Worm (Caenorhabditis elegans) whole organism, L4 larva: ENCODE measurements around the gene C10A4.9.

ENCODE experiments used
- F10B5.3 ChIP-seq: sonication (generic microtip); optimal IDR thresholded peaks from 2 replicates; lab custom pipeline; 2016; ENCODE audit warnings: mild to moderate bottlenecking, missing genetic modification characterization, missing compliant biosample characterization
- F26F4.8 ChIP-seq: fragments of 200-800 bp; sonication (Bioruptor generic); conservative IDR thresholded peaks from 2 replicates; pipeline ENCODE4 v1.3.6; 2022; ENCODE audit warnings: missing genetic modification characterization, missing compliant biosample characterization
- F44E2.7 ChIP-seq: fragments of 200-800 bp; sonication (Bioruptor generic); IDR thresholded peaks from 2 replicates; pipeline ENCODE4 v2.1.2; 2022; ENCODE audit warnings: missing genetic modification characterization, missing compliant biosample characterization
- R02D3.7 ChIP-seq: fragments of 150-350 bp; sonication (generic microtip); optimal IDR thresholded peaks from 3 replicates; lab custom pipeline; 2014; ENCODE audit warnings: missing biosample characterization, missing genetic modification characterization
- ZK546.5 ChIP-seq, 2 experiments: sonication (generic microtip); optimal IDR thresholded peaks; 2 replicates each; lab custom pipeline; 2017; ENCODE audit warnings: missing biosample characterization in 2 of 2, missing genetic modification characterization in 2 of 2
- attf-4 ChIP-seq: sonication (generic microtip); optimal IDR thresholded peaks from 3 replicates; lab custom pipeline; 2017; ENCODE audit warnings: missing biosample characterization, missing genetic modification characterization
- ceh-20 ChIP-seq: fragments of 200-800 bp; sonication (Bioruptor generic); IDR thresholded peaks from 2 replicates; pipeline ENCODE4 v1.3.6; 2022; ENCODE audit warnings: missing genetic modification reagents, missing genetic modification characterization, missing compliant biosample characterization
- ceh-32 ChIP-seq: sonication (generic microtip); optimal IDR thresholded peaks from 2 replicates; lab custom pipeline; 2016; ENCODE audit warnings: mild to moderate bottlenecking, missing genetic modification characterization, missing compliant biosample characterization; ENCODE audit not compliant: poor library complexity
- ctbp-1 ChIP-seq: fragments of 200-800 bp; sonication (Bioruptor generic); IDR thresholded peaks from 2 replicates; pipeline ENCODE4 v1.3.6; 2022; ENCODE audit warnings: missing genetic modification reagents, missing genetic modification characterization, missing compliant biosample characterization
- daf-12 ChIP-seq: fragments of 150-350 bp; optimal IDR thresholded peaks from 2 replicates; lab custom pipeline; 2014; ENCODE audit warnings: missing biosample characterization, missing genetic modification reagents, missing genetic modification characterization
- daf-16 ChIP-seq, 3 experiments: sonication (generic microtip); optimal IDR thresholded peaks; 2 replicates each; lab custom pipeline; 2016 to 2017; ENCODE audit warnings: missing genetic modification characterization in 3 of 3, missing genetic modification reagents in 3 of 3, mild to moderate bottlenecking in 2 of 3, missing compliant biosample characterization in 2 of 3, missing biosample characterization in 1 of 3, moderate library complexity in 1 of 3
- daf-8 ChIP-seq: fragments of 200-800 bp; sonication (Bioruptor generic); IDR thresholded peaks from 2 replicates; pipeline ENCODE4 v1.3.6; 2022; ENCODE audit warnings: missing genetic modification characterization, missing compliant biosample characterization
- duxl-1 ChIP-seq: sonication (generic microtip); optimal IDR thresholded peaks from 2 replicates; lab custom pipeline; 2016; ENCODE audit warnings: mild to moderate bottlenecking, missing genetic modification characterization, moderate library complexity, missing compliant biosample characterization; ENCODE audit not compliant: poor library complexity
- dve-1 ChIP-seq: sonication (generic microtip); optimal IDR thresholded peaks from 2 replicates; lab custom pipeline; 2017; ENCODE audit warnings: antibody characterized with exemption, mild to moderate bottlenecking, missing genetic modification characterization, missing compliant biosample characterization; ENCODE audit not compliant: insufficient read depth
- fkh-10 ChIP-seq: fragments of 150-350 bp; optimal IDR thresholded peaks from 2 replicates; lab custom pipeline; 2014; ENCODE audit warnings: missing biosample characterization, missing genetic modification reagents, missing genetic modification characterization
- fos-1 ChIP-seq: fragments of 150-350 bp; optimal IDR thresholded peaks from 2 replicates; lab custom pipeline; 2014; ENCODE audit warnings: missing biosample characterization, missing genetic modification characterization
- lim-7 ChIP-seq: fragments of 200-800 bp; sonication (Bioruptor generic); IDR thresholded peaks from 2 replicates; pipeline ENCODE4 v1.3.6; 2022; ENCODE audit warnings: missing genetic modification characterization, missing compliant biosample characterization
- lin-29 ChIP-seq: fragments of 200-800 bp; sonication (Bioruptor generic); IDR thresholded peaks from 2 replicates; pipeline ENCODE4 v1.3.6; 2022; ENCODE audit warnings: missing genetic modification reagents, missing genetic modification characterization, missing compliant biosample characterization
- mxl-2 ChIP-seq: fragments of 200-800 bp; sonication (Bioruptor generic); conservative IDR thresholded peaks from 2 replicates; pipeline ENCODE4 v1.3.6; 2022; ENCODE audit warnings: missing genetic modification reagents, missing genetic modification characterization, missing compliant biosample characterization
- mxl-3 ChIP-seq: fragments of 200-800 bp; sonication (Bioruptor generic); optimal IDR thresholded peaks from 2 replicates; lab custom pipeline; 2018; ENCODE audit warnings: mild to moderate bottlenecking, missing genetic modification characterization, missing compliant biosample characterization
- nhr-11 ChIP-seq: fragments of 150-350 bp; optimal IDR thresholded peaks from 2 replicates; lab custom pipeline; 2014; ENCODE audit warnings: missing biosample characterization, missing genetic modification characterization
- nhr-28 ChIP-seq: fragments of 150-350 bp; optimal IDR thresholded peaks from 2 replicates; lab custom pipeline; 2014; ENCODE audit warnings: missing biosample characterization, missing genetic modification characterization
- nhr-48 ChIP-seq: sonication (generic microtip); optimal IDR thresholded peaks from 2 replicates; lab custom pipeline; 2016; ENCODE audit warnings: mild to moderate bottlenecking, missing genetic modification characterization, missing compliant biosample characterization
- nhr-76 ChIP-seq: fragments of 150-350 bp; optimal IDR thresholded peaks from 2 replicates; lab custom pipeline; 2014; ENCODE audit warnings: missing biosample characterization, missing genetic modification characterization
- snpc-1.2 ChIP-seq: fragments of 200-800 bp; sonication (Bioruptor generic); IDR thresholded peaks from 2 replicates; pipeline ENCODE4 v1.3.6; 2022; ENCODE audit warnings: missing genetic modification reagents, missing genetic modification characterization, missing compliant biosample characterization
- snpc-4 ChIP-seq: fragments of 150-350 bp; optimal IDR thresholded peaks from 2 replicates; lab custom pipeline; 2014; ENCODE audit warnings: missing biosample characterization, missing genetic modification characterization
- unc-62 ChIP-seq, 3 experiments: fragments of 150-350 bp in 1 of 3; sonication (generic microtip); optimal IDR thresholded peaks in 2 of 3; peaks in 1 of 3; 1 replicate in 1 of 3; 2 replicates in 2 of 3; lab custom pipeline; 2014 to 2017; ENCODE audit warnings: missing biosample characterization in 3 of 3, missing genetic modification characterization in 3 of 3, missing genetic modification reagents in 3 of 3, missing genotype in 1 of 3
- vab-7 ChIP-seq: fragments of 200-800 bp; sonication (Bioruptor generic); IDR thresholded peaks from 2 replicates; pipeline ENCODE4 v1.3.6; 2022; ENCODE audit warnings: missing genetic modification reagents, missing genetic modification characterization, missing compliant biosample characterization
- zag-1 ChIP-seq: fragments of 150-350 bp; optimal IDR thresholded peaks from 2 replicates; lab custom pipeline; 2014; ENCODE audit warnings: missing biosample characterization, missing genetic modification characterization
- zip-11 ChIP-seq: fragments of 200-800 bp; sonication (Bioruptor generic); IDR thresholded peaks from 2 replicates; pipeline ENCODE4 v1.3.6; 2022; ENCODE audit warnings: missing genetic modification characterization, missing compliant biosample characterization
- zip-2 ChIP-seq: fragments of 150-350 bp; optimal IDR thresholded peaks from 2 replicates; lab custom pipeline; 2014; ENCODE audit warnings: missing biosample characterization, missing genetic modification characterization
- ztf-11 ChIP-seq: fragments of 150-350 bp; optimal IDR thresholded peaks from 2 replicates; lab custom pipeline; 2014; ENCODE audit warnings: missing biosample characterization, missing genetic modification characterization

Gene C10A4.9

DNA sequence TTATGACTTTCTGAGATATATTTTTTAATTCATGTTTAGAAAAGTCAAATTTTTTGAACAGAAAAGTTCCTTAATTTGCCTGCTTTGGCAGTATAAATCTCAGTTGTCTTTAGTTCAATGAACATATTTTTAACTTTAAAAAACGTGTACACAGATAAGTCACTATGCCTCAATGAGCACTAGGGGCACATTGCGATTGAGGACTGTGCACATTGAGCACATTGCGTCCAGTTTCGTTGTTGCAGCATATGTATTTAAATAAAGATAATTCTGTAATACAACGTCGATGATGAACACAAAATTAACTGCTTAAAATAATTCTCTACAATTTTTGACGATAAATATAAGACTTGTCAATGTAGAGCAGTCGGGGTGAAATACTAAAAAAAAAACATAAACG lies 12.9 kb upstream of the C10A4.9 start:
- TF ChIP-seq ztf-11 (no peak), zip-2 (tag; lab: Kevin White, UChicago) (no peak), fos-1 (tag; lab: Kevin White, UChicago) (no peak), attf-4 (no peak), lim-7 (no peak), snpc-4 (tag; lab: Kevin White, UChicago) (no peak), zip-11 (GFP tag; lab: Robert Waterston, UW) (no peak), mxl-3 (GFP tag; lab: Kevin White, UChicago) (no peak), ceh-32 (tag; lab: Kevin White, UChicago) (no peak), F10B5.3 (tag; lab: Kevin White, UChicago) (no peak), duxl-1 (tag; lab: Kevin White, UChicago) (no peak), mxl-2 (GFP tag; lab: Robert Waterston, UW) (no peak), ZK546.5 (tag; optimal IDR thresholded peaks at IDR 0.05; lab: Kevin White, UChicago) (no peak), lin-29 (GFP tag; lab: Robert Waterston, UW) (no peak), F44E2.7 (GFP tag; lab: Robert Waterston, UW) (no peak), fkh-10 (GFP tag; lab: Kevin White, UChicago) (no peak), unc-62 (GFP tag; optimal IDR thresholded peaks at IDR 0.05 in 1 of 2; lab: Kevin White, UChicago) (no peak), unc-62 (tag; optimal IDR thresholded peaks at IDR 0.05; lab: Kevin White, UChicago) (no peak)
- TF ChIP-seq, all 104 proteins: peak for 0

- no peak for TF ChIP-seq nhr-48 (tag; lab: Kevin White, UChicago)
- no peak for TF ChIP-seq nhr-76
- TF ChIP-seq lin-29 (GFP tag; lab: Robert Waterston, UW), result no peak
- TF ChIP-seq unc-62 (GFP tag; optimal IDR thresholded peaks at IDR 0.05 in 1 of 2; lab: Kevin White, UChicago), result peak in 1 of 2 experiments; percentile 94
- TF ChIP-seq unc-62 (tag; optimal IDR thresholded peaks at IDR 0.05; lab: Kevin White, UChicago), result no peak
- TF ChIP-seq daf-8 (GFP tag; lab: Robert Waterston, UW), result no peak
- no peak for TF ChIP-seq ctbp-1 (GFP tag; lab: Robert Waterston, UW)
These were observed 11.6 kb upstream of the C10A4.9 start for ce11 chrX:7409030-7409429.

- TF ChIP-seq zag-1, result no peak
These were observed 10.7 kb upstream of the C10A4.9 start, which contains the start of gene C10A4.2 for ce11 chrX:7409935-7410334. Gene C10A4.2 (plus strand): TSS chrX:7410235.

ce11 chrX:7415420-7415819 lies 5.3 kb upstream of the C10A4.9 start, which contains the start of gene C10A4.7:
Gene C10A4.7 (minus strand): TSS chrX:7415520.
- TF ChIP-seq F26F4.8 (GFP tag; lab: Robert Waterston, UW) (no peak), snpc-1.2 (GFP tag; lab: Robert Waterston, UW) (no peak)

- no peak for TF ChIP-seq nhr-11
- TF ChIP-seq dve-1, result no peak
- no peak for TF ChIP-seq daf-16 (GFP tag; optimal IDR thresholded peaks at IDR 0.05; lab: Kevin White, UChicago)
- no peak for TF ChIP-seq daf-16 (tag; optimal IDR thresholded peaks at IDR 0.05; lab: Kevin White, UChicago)
- no peak for TF ChIP-seq vab-7 (GFP tag; lab: Robert Waterston, UW)
- TF ChIP-seq zip-2 (tag; lab: Kevin White, UChicago), result no peak
- TF ChIP-seq nhr-28 (tag; lab: Kevin White, UChicago), result no peak
- no peak for TF ChIP-seq R02D3.7 (tag; lab: Kevin White, UChicago)
- no peak for TF ChIP-seq unc-62 (GFP tag; optimal IDR thresholded peaks at IDR 0.05 in 1 of 2; lab: Kevin White, UChicago)
- no peak for TF ChIP-seq unc-62 (tag; optimal IDR thresholded peaks at IDR 0.05; lab: Kevin White, UChicago)
- no peak for TF ChIP-seq ceh-20 (GFP tag; lab: Robert Waterston, UW)
- no peak for TF ChIP-seq daf-12 (tag; lab: Kevin White, UChicago)
These were observed 4.6 kb upstream of the C10A4.9 start, which contains the start of gene C10A4.1 for ce11 chrX:7416082-7416481. Gene C10A4.1 (plus strand): TSS chrX:7416382.
